Fruit fly (Drosophila melanogaster) whole organism, embryonic: ENCODE measurements around the gene kraken.

Experiments used
- CG1024 ChIP-seq: fragments of 200-800 bp; sonication (Bioruptor generic); IDR thresholded peaks from 2 replicates; pipeline ENCODE4 v1.3.6; 2022; ENCODE audit warnings: missing biosample characterization, missing genetic modification characterization
- CG10274 ChIP-seq: fragments of 200-800 bp; sonication (Bioruptor generic); optimal IDR thresholded peaks from 3 replicates; lab custom pipeline; 2017; ENCODE audit warnings: missing biosample characterization, mild to moderate bottlenecking, missing genetic modification characterization
- CG12071 ChIP-seq: fragments of 200-800 bp; sonication (Bioruptor generic); optimal IDR thresholded peaks from 3 replicates; lab custom pipeline; 2018; ENCODE audit warnings: missing biosample characterization, mild to moderate bottlenecking, missing genetic modification characterization
- CG1233 ChIP-seq: fragments of 200-800 bp; sonication (Bioruptor generic); optimal IDR thresholded peaks from 4 replicates; lab custom pipeline; 2018; ENCODE audit warnings: missing biosample characterization, mild to moderate bottlenecking, missing genetic modification characterization
- CG13894 ChIP-seq: fragments of 200-800 bp; sonication (Bioruptor generic); optimal IDR thresholded peaks from 3 replicates; lab custom pipeline; 2018; ENCODE audit warnings: missing biosample characterization, mild to moderate bottlenecking, missing genetic modification characterization, moderate library complexity
- CG14860 ChIP-seq: fragments of 200-800 bp; sonication (Bioruptor generic); IDR thresholded peaks from 3 replicates; pipeline ENCODE4 v1.3.6; 2022; ENCODE audit warnings: missing biosample characterization, missing genetic modification characterization; ENCODE audit not compliant: partially characterized antibody
- CG15479 ChIP-seq: fragments of 200-800 bp; sonication (Bioruptor generic); optimal IDR thresholded peaks from 3 replicates; lab custom pipeline; 2019; ENCODE audit warnings: missing biosample characterization, mild to moderate bottlenecking, missing genetic modification characterization, moderate library complexity
- CG16779 ChIP-seq: fragments of 200-800 bp; sonication (Bioruptor generic); IDR thresholded peaks from 2 replicates; pipeline ENCODE4 v1.3.6; 2022; ENCODE audit warnings: missing biosample characterization, missing genetic modification characterization
- CG17568 ChIP-seq: fragments of 200-800 bp; sonication (Bioruptor generic); optimal IDR thresholded peaks from 2 replicates; lab custom pipeline; 2018; ENCODE audit warnings: missing biosample characterization, mild to moderate bottlenecking, missing genetic modification characterization, moderate library complexity
- CG18262 ChIP-seq: fragments of 200-800 bp; optimal IDR thresholded peaks from 3 replicates; lab custom pipeline; 2019; ENCODE audit warnings: missing biosample characterization, mild to moderate bottlenecking, missing genetic modification characterization, moderate library complexity
- CG2199 ChIP-seq: fragments of 200-800 bp; sonication (Bioruptor generic); IDR thresholded peaks from 3 replicates; pipeline ENCODE4 v1.3.6; 2022; ENCODE audit warnings: missing biosample characterization, missing genetic modification characterization
- CG2712 ChIP-seq: fragments of 200-800 bp; optimal IDR thresholded peaks from 3 replicates; lab custom pipeline; 2019; ENCODE audit warnings: missing biosample characterization, mild to moderate bottlenecking, missing genetic modification characterization, moderate library complexity
- CG3163 ChIP-seq: fragments of 200-800 bp; sonication (Bioruptor generic); optimal IDR thresholded peaks from 3 replicates; lab custom pipeline; 2016; ENCODE audit warnings: missing biosample characterization, missing genetic modification characterization
- CG33557 ChIP-seq: fragments of 200-800 bp; sonication (Bioruptor generic); optimal IDR thresholded peaks from 2 replicates; lab custom pipeline; 2019; ENCODE audit warnings: missing biosample characterization, mild to moderate bottlenecking, missing genetic modification characterization, moderate library complexity
- CG34422 ChIP-seq: fragments of 200-800 bp; sonication (Bioruptor generic); IDR thresholded peaks from 3 replicates; pipeline ENCODE4 v1.3.6; 2022; ENCODE audit warnings: missing biosample characterization, missing genetic modification characterization
- CG5180 ChIP-seq: fragments of 200-800 bp; sonication (Bioruptor generic); optimal IDR thresholded peaks from 3 replicates; lab custom pipeline; 2017; ENCODE audit warnings: missing biosample characterization, missing genetic modification characterization, mild to moderate bottlenecking, moderate library complexity, missing genetic modification reagents
- CG5245 ChIP-seq: fragments of 200-800 bp; sonication (Bioruptor generic); optimal IDR thresholded peaks from 3 replicates; lab custom pipeline; 2016; ENCODE audit warnings: missing biosample characterization, missing genetic modification characterization
- CG7271 ChIP-seq: fragments of 200-800 bp; sonication (Bioruptor generic); optimal IDR thresholded peaks from 2 replicates; lab custom pipeline; 2018; ENCODE audit warnings: missing biosample characterization, mild to moderate bottlenecking, missing genetic modification characterization, moderate library complexity
- CG8765 ChIP-seq: fragments of 200-800 bp; sonication (Bioruptor generic); IDR thresholded peaks from 2 replicates; pipeline ENCODE4 v1.3.6; 2022; ENCODE audit warnings: missing biosample characterization, missing genetic modification characterization
- CG9797 ChIP-seq: fragments of 200-800 bp; sonication (Bioruptor generic); optimal IDR thresholded peaks from 3 replicates; lab custom pipeline; 2018; ENCODE audit warnings: missing biosample characterization, mild to moderate bottlenecking, missing genetic modification characterization
- Dek ChIP-seq: fragments of 200-800 bp; sonication (Bioruptor generic); optimal IDR thresholded peaks from 3 replicates; lab custom pipeline; 2019; ENCODE audit warnings: missing biosample characterization, mild to moderate bottlenecking, missing genetic modification characterization, moderate library complexity
- HLH4C ChIP-seq: fragments of 200-800 bp; sonication (Bioruptor generic); IDR thresholded peaks from 3 replicates; pipeline ENCODE4 v1.3.6; 2022; ENCODE audit warnings: missing biosample characterization, missing genetic modification characterization; ENCODE audit not compliant: partially characterized antibody
- Hr3 ChIP-seq: fragments of 200-800 bp; sonication (Bioruptor generic); optimal IDR thresholded peaks from 3 replicates; lab custom pipeline; 2016; ENCODE audit warnings: missing biosample characterization, missing genetic modification characterization
- Hr51 ChIP-seq, 2 experiments: fragments of 200-800 bp; sonication (Bioruptor generic); optimal IDR thresholded peaks; 2 replicates in 1 of 2; 3 replicates in 1 of 2; lab custom pipeline; 2016 to 2018; ENCODE audit warnings: missing biosample characterization in 2 of 2, missing genetic modification characterization in 2 of 2, mild to moderate bottlenecking in 1 of 2, moderate library complexity in 1 of 2
- Lhr ChIP-seq: fragments of 200-800 bp; sonication (Bioruptor generic); optimal IDR thresholded peaks from 3 replicates; lab custom pipeline; 2017; ENCODE audit warnings: mild to moderate bottlenecking, missing biosample characterization, missing genetic modification reagents, missing genetic modification characterization
- MBD-R2 ChIP-seq: fragments of 200-800 bp; sonication (Bioruptor generic); IDR thresholded peaks from 2 replicates; pipeline ENCODE4 v1.3.6; 2022; ENCODE audit warnings: missing biosample characterization, missing genetic modification characterization
- Trl ChIP-seq, 3 experiments: fragments of >200 bp in 2 of 3; fragments of 200-800 bp in 1 of 3; sonication (Bioruptor generic) in 1 of 3; optimal IDR thresholded peaks; 2 replicates in 1 of 3; 3 replicates in 2 of 3; lab custom pipeline; 2016 to 2017; ENCODE audit warnings: missing biosample characterization in 1 of 3, missing genetic modification characterization in 1 of 3
- bbx ChIP-seq: fragments of 200-800 bp; sonication (Bioruptor generic); IDR thresholded peaks from 2 replicates; pipeline ENCODE4 v1.3.6; 2022; ENCODE audit warnings: missing biosample characterization, missing genetic modification characterization; ENCODE audit not compliant: partially characterized antibody
- caup ChIP-seq: fragments of 200-800 bp; sonication (Bioruptor generic); optimal IDR thresholded peaks from 3 replicates; lab custom pipeline; 2017; ENCODE audit warnings: missing biosample characterization, mild to moderate bottlenecking, missing genetic modification characterization, moderate library complexity; ENCODE audit not compliant: severe bottlenecking
- cg ChIP-seq: fragments of 200-800 bp; sonication (Bioruptor generic); optimal IDR thresholded peaks from 3 replicates; lab custom pipeline; 2019; ENCODE audit warnings: missing biosample characterization, mild to moderate bottlenecking, missing genetic modification characterization, moderate library complexity
- chm ChIP-seq: fragments of 200-800 bp; sonication (Bioruptor generic); IDR thresholded peaks from 2 replicates; pipeline ENCODE4 v1.3.6; 2022; ENCODE audit warnings: missing biosample characterization, missing genetic modification characterization
- dati ChIP-seq: fragments of 200-800 bp; sonication (Bioruptor generic); IDR thresholded peaks from 2 replicates; pipeline ENCODE4 v1.3.6; 2022; ENCODE audit warnings: missing biosample characterization, missing genetic modification characterization
- fu2 ChIP-seq: fragments of 200-800 bp; sonication (Bioruptor generic); optimal IDR thresholded peaks from 2 replicates; lab custom pipeline; 2016; ENCODE audit warnings: missing biosample characterization, missing genetic modification characterization
- gem ChIP-seq: fragments of 200-800 bp; sonication (Bioruptor generic); optimal IDR thresholded peaks from 2 replicates; lab custom pipeline; 2019; ENCODE audit warnings: missing biosample characterization, mild to moderate bottlenecking, missing genetic modification characterization, moderate library complexity
- gfzf ChIP-seq: fragments of 200-800 bp; sonication (Bioruptor generic); optimal IDR thresholded peaks from 2 replicates; lab custom pipeline; 2016; ENCODE audit warnings: missing biosample characterization, mild to moderate bottlenecking, missing genetic modification characterization, moderate library complexity
- mld ChIP-seq: fragments of 200-800 bp; sonication (Bioruptor generic); IDR thresholded peaks from 3 replicates; pipeline ENCODE4 v1.3.6; 2022; ENCODE audit warnings: missing biosample characterization, missing genetic modification characterization; ENCODE audit not compliant: partially characterized antibody
- pros ChIP-seq: fragments of 200-800 bp; sonication (Bioruptor generic); optimal IDR thresholded peaks from 3 replicates; lab custom pipeline; 2019; ENCODE audit warnings: missing biosample characterization, mild to moderate bottlenecking, missing genetic modification characterization, moderate library complexity
- repo ChIP-seq: fragments of 200-800 bp; sonication (Bioruptor generic); optimal IDR thresholded peaks from 2 replicates; lab custom pipeline; 2016; ENCODE audit warnings: missing biosample characterization, missing genetic modification characterization
- sc ChIP-seq, 3 experiments: fragments of >200 bp in 2 of 3; fragments of 200-800 bp in 1 of 3; sonication (Bioruptor generic) in 1 of 3; optimal IDR thresholded peaks; 2 replicates in 2 of 3; 3 replicates in 1 of 3; lab custom pipeline; 2017; ENCODE audit warnings: mild to moderate bottlenecking in 1 of 3, missing biosample characterization in 1 of 3, missing genetic modification characterization in 1 of 3, missing genetic modification reagents in 1 of 3
- sd ChIP-seq: fragments of 200-800 bp; sonication (Bioruptor generic); optimal IDR thresholded peaks from 3 replicates; lab custom pipeline; 2018; ENCODE audit warnings: missing biosample characterization, mild to moderate bottlenecking, missing genetic modification characterization, moderate library complexity
- sens ChIP-seq: fragments of 200-800 bp; sonication (Bioruptor generic); peaks from one replicate; lab custom pipeline; 2016; ENCODE audit warnings: missing biosample characterization, missing genetic modification characterization
- sens-2 ChIP-seq: fragments of 200-800 bp; sonication (Bioruptor generic); IDR thresholded peaks from 2 replicates; pipeline ENCODE4 v1.3.6; 2022; ENCODE audit warnings: missing biosample characterization, missing genetic modification characterization
- slbo ChIP-seq: fragments of 200-800 bp; sonication (Bioruptor generic); IDR thresholded peaks from 2 replicates; pipeline ENCODE4 v1.3.6; 2022; ENCODE audit warnings: missing biosample characterization, missing genetic modification characterization
- unc-4 ChIP-seq: fragments of 200-800 bp; sonication (Bioruptor generic); IDR thresholded peaks from 2 replicates; pipeline ENCODE4 v1.3.6; 2022; ENCODE audit warnings: missing biosample characterization, missing genetic modification characterization; ENCODE audit not compliant: partially characterized antibody
- zen2 ChIP-seq: fragments of 200-800 bp; sonication (Bioruptor generic); IDR thresholded peaks from 3 replicates; pipeline ENCODE4 v1.3.6; 2022; ENCODE audit warnings: missing biosample characterization, missing genetic modification characterization; ENCODE audit not compliant: partially characterized antibody
- zfh1 ChIP-seq: fragments of 200-800 bp; sonication (Bioruptor generic); IDR thresholded peaks from 3 replicates; pipeline ENCODE4 v1.3.6; 2022; ENCODE audit warnings: missing biosample characterization, missing genetic modification characterization

The kraken gene

dm6 chr2L:870285-870684 lies 17.7 kb downstream of the kraken start, which contains the start of gene PNUTS (continued):
- TF ChIP-seq CG5180 (no peak), zfh1 (GFP tag; lab: Robert Waterston, UW) (no peak), CG15479 (no peak), chm (GFP tag; lab: Robert Waterston, UW) (peak; percentile 43; the same call in 1 of the 2 replicates), bbx (GFP tag; lab: Robert Waterston, UW) (peak; percentile 31; the same call in 1 of the 2 replicates), CG3163 (GFP tag; lab: Kevin White, UChicago) (no peak), HLH4C (no peak), CG17568 (GFP tag; lab: Kevin White, UChicago) (peak; percentile 6), CG18262 (tag; lab: Kevin White, UChicago) (no peak), CG12071 (no peak), CG2712 (tag; lab: Kevin White, UChicago) (no peak)

- TF ChIP-seq Lhr (GFP tag; lab: Kevin White, UChicago) (peak; percentile 41), mld (no peak), unc-4 (GFP tag; lab: Robert Waterston, UW) (0 out of 2 replicates have a peak, but pooled peaks have one; percentile 29), zen2 (GFP tag; lab: Robert Waterston, UW) (no peak), CG34422 (GFP tag; lab: Robert Waterston, UW) (no peak; the same call in 2 of the 3 replicates), chm (GFP tag; lab: Robert Waterston, UW) (peak; percentile 79), CG5245 (peak; percentile 7), CG8765 (GFP tag; lab: Robert Waterston, UW) (peak; percentile 51; the same call in 1 of the 2 replicates), gfzf (GFP tag; lab: Kevin White, UChicago) (no peak), CG7271 (tag; lab: Kevin White, UChicago) (no peak), Hr3 (GFP tag; lab: Kevin White, UChicago) (peak; percentile 67), sens (GFP tag; lab: Kevin White, UChicago) (peak; percentile 93), CG9797 (GFP tag; lab: Kevin White, UChicago) (no peak), repo (peak; percentile 78), pros (GFP tag; lab: Kevin White, UChicago) (no peak), sc (optimal IDR thresholded peaks at IDR 0.05; lab: Kevin White, UChicago) (no peak), sc (GFP tag; optimal IDR thresholded peaks at IDR 0.05; lab: Kevin White, UChicago) (peak; percentile 47), sd (peak; percentile 92), CG1233 (GFP tag; lab: Kevin White, UChicago) (peak; percentile 47), CG1024 (GFP tag; lab: Robert Waterston, UW) (no peak; the same call in 1 of the 2 replicates), caup (peak; percentile 61), CG33557 (no peak), CG10274 (GFP tag; lab: Kevin White, UChicago) (no peak), cg (GFP tag; lab: Kevin White, UChicago) (no peak), gem (peak; percentile 74), Hr51 (GFP tag; optimal IDR thresholded peaks at IDR 0.05; lab: Kevin White, UChicago) (peak; percentile 67 to 71), sens-2 (GFP tag; lab: Robert Waterston, UW) (peak; percentile 41; the same call in 1 of the 2 replicates), CG13894 (peak; percentile 7), CG14860 (GFP tag; lab: Robert Waterston, UW) (no peak), fu2 (GFP tag; lab: Kevin White, UChicago) (peak; percentile 64), Trl (optimal IDR thresholded peaks at IDR 0.05; lab: Kevin White, UChicago) (no peak), Trl (GFP tag; optimal IDR thresholded peaks at IDR 0.05; lab: Kevin White, UChicago) (peak; percentile 81), CG16779 (GFP tag; lab: Robert Waterston, UW) (no peak), MBD-R2 (GFP tag; lab: Robert Waterston, UW) (peak; percentile 41; the same call in 1 of the 2 replicates), Dek (tag; lab: Kevin White, UChicago) (peak; percentile 43), CG2199 (peak; percentile 42; the same call in 1 of the 3 replicates), slbo (GFP tag; lab: Robert Waterston, UW) (peak; percentile 79), dati (GFP tag; lab: Robert Waterston, UW) (0 out of 2 replicates have a peak, but pooled peaks have one; percentile 10)
Observed at dm6 chr2L:870749-871418, 18.3 kb downstream of the kraken start.
